Worm (Caenorhabditis elegans): ENCODE data around the gene srt-54.

DNA sequence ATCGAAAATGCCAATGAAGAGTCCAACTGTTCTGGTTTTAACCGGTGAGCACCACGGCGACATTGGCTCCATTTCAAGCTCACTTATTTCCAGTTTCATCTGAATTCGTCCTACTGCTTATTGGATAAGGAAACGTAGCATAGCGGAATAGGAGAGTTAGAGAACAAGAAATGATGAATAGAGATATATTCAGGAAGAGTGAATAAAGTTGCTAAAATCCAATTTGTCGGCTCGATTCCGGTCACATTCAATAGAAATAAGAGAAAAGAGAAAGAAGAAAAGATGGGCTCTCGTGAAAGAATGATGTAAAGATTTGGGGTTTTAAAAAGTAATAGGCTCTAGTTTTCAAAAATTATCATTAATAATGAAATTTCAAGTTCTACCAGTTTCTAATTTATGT lies 43.7 kb upstream of the srt-54 start:
- no peak for TF ChIP-seq mls-2 (tag; optimal IDR thresholded peaks at IDR 0.05)
- no peak for TF ChIP-seq unc-62 (GFP tag; optimal IDR thresholded peaks at IDR 0.05)
- TF ChIP-seq pha-4 (tag; optimal IDR thresholded peaks at IDR 0.05), result no peak
